Worm (Caenorhabditis elegans) whole organism, L3 larva: ENCODE measurements around the gene F39B3.3.
A peak's percentile ranks its signal among the peaks of the same experiment; 100 is the strongest.

Experiments
- R02D3.7 ChIP-seq: fragments of 150-350 bp; optimal IDR thresholded peaks from 2 replicates; lab custom pipeline; 2014; ENCODE audit warnings: missing biosample characterization, missing genetic modification characterization
- ceh-28 ChIP-seq: fragments of 150-350 bp; optimal IDR thresholded peaks from 2 replicates; lab custom pipeline; 2014; ENCODE audit warnings: missing biosample characterization, missing genetic modification reagents, missing genetic modification characterization
- elt-3 ChIP-seq, 3 experiments: fragments of 150-350 bp in 1 of 3; sonication (generic microtip) in 2 of 3; optimal IDR thresholded peaks; 2 replicates in 2 of 3; 4 replicates in 1 of 3; lab custom pipeline; 2014 to 2017; ENCODE audit warnings: missing biosample characterization in 3 of 3, missing genetic modification characterization in 3 of 3
- lin-15B ChIP-seq: fragments of 150-350 bp; optimal IDR thresholded peaks from 2 replicates; lab custom pipeline; 2014; ENCODE audit warnings: missing biosample characterization, missing genetic modification characterization
- nhr-11 ChIP-seq: fragments of 150-350 bp; optimal IDR thresholded peaks from 2 replicates; lab custom pipeline; 2014; ENCODE audit warnings: missing biosample characterization, missing genetic modification characterization
- nhr-23 ChIP-seq: fragments of 150-350 bp; optimal IDR thresholded peaks from 2 replicates; lab custom pipeline; 2014; ENCODE audit warnings: missing biosample characterization, missing genetic modification reagents, missing genetic modification characterization
- nhr-28 ChIP-seq: fragments of 150-350 bp; optimal IDR thresholded peaks from 2 replicates; lab custom pipeline; 2014; ENCODE audit warnings: missing biosample characterization, missing genetic modification characterization
- pha-4 ChIP-seq: fragments of 150-350 bp; optimal IDR thresholded peaks from 2 replicates; lab custom pipeline; 2014; ENCODE audit warnings: missing biosample characterization, missing genetic modification reagents, missing genetic modification characterization
- snpc-4 ChIP-seq: fragments of 150-350 bp; optimal IDR thresholded peaks from 2 replicates; lab custom pipeline; 2014; ENCODE audit warnings: missing biosample characterization, missing genetic modification characterization
- tbx-2 ChIP-seq: sonication (generic microtip); optimal IDR thresholded peaks from 2 replicates; lab custom pipeline; 2016; ENCODE audit warnings: mild to moderate bottlenecking, missing genetic modification characterization, missing compliant biosample characterization
- unc-62 ChIP-seq: fragments of 150-350 bp; sonication (generic microtip); optimal IDR thresholded peaks from 4 replicates; lab custom pipeline; 2014; ENCODE audit warnings: missing biosample characterization, missing genetic modification reagents, missing genetic modification characterization

- TF ChIP-seq snpc-4 (tag; lab: Kevin White, UChicago): no peak
- TF ChIP-seq nhr-28 (tag; lab: Kevin White, UChicago): no peak
- no peak for TF ChIP-seq unc-62 (GFP tag; lab: Kevin White, UChicago)
- TF ChIP-seq tbx-2: no peak
- no peak for TF ChIP-seq R02D3.7
- TF ChIP-seq ceh-28 (tag; lab: Kevin White, UChicago): no peak
- no peak for TF ChIP-seq elt-3 (tag; optimal IDR thresholded peaks at IDR 0.05; lab: Kevin White, UChicago)
- no peak for TF ChIP-seq nhr-11 (tag; lab: Kevin White, UChicago)
- TF ChIP-seq pha-4: peak; percentile 82
- TF ChIP-seq nhr-23 (tag; lab: Kevin White, UChicago): no peak
- TF ChIP-seq lin-15B (tag; lab: Kevin White, UChicago): no peak
These were observed 16.7 kb downstream of the F39B3.3 start for ce11 chrX:17562195-17562594.
